Fruit fly (Drosophila melanogaster) whole organism, embryonic: Measurements from ENCODE around the gene CG7781.

Experiments used
- Antp ChIP-seq: fragments of 200-800 bp; sonication (Bioruptor generic); optimal IDR thresholded peaks from 3 replicates; lab custom pipeline; 2016; ENCODE audit warnings: missing biosample characterization, missing genetic modification characterization
- Atf-2 ChIP-seq: fragments of 200-800 bp; sonication (Bioruptor generic); optimal IDR thresholded peaks from 2 replicates; lab custom pipeline; 2016; ENCODE audit warnings: missing biosample characterization, missing genetic modification characterization
- B-H2 ChIP-seq: fragments of 200-800 bp; sonication (Bioruptor generic); optimal IDR thresholded peaks from 2 replicates; lab custom pipeline; 2018; ENCODE audit warnings: missing biosample characterization, mild to moderate bottlenecking, missing genetic modification characterization
- CG10274 ChIP-seq: fragments of 200-800 bp; sonication (Bioruptor generic); optimal IDR thresholded peaks from 3 replicates; lab custom pipeline; 2017; ENCODE audit warnings: missing biosample characterization, mild to moderate bottlenecking, missing genetic modification characterization
- CG11723 ChIP-seq: fragments of 200-800 bp; sonication (Bioruptor generic); optimal IDR thresholded peaks from 2 replicates; lab custom pipeline; 2017; ENCODE audit warnings: missing biosample characterization, mild to moderate bottlenecking, missing genetic modification characterization
- CG12769 ChIP-seq: fragments of 200-800 bp; sonication (Bioruptor generic); optimal IDR thresholded peaks from 2 replicates; lab custom pipeline; 2019; ENCODE audit warnings: missing biosample characterization, mild to moderate bottlenecking, missing genetic modification characterization, moderate library complexity
- CG13624 ChIP-seq: fragments of 200-800 bp; sonication (Bioruptor generic); optimal IDR thresholded peaks from 2 replicates; lab custom pipeline; 2016; ENCODE audit warnings: missing biosample characterization, missing genetic modification characterization
- CG14441 ChIP-seq: fragments of 200-800 bp; sonication (Bioruptor generic); IDR thresholded peaks from 2 replicates; pipeline ENCODE4 v1.3.6; 2022; ENCODE audit warnings: missing biosample characterization, missing genetic modification characterization
- CG15073 ChIP-seq: fragments of 200-800 bp; sonication (Bioruptor generic); optimal IDR thresholded peaks from 2 replicates; lab custom pipeline; 2016; ENCODE audit warnings: missing biosample characterization, missing genetic modification characterization
- CG17385 ChIP-seq: fragments of 200-800 bp; sonication (Bioruptor generic); optimal IDR thresholded peaks from 3 replicates; lab custom pipeline; 2018; ENCODE audit warnings: missing biosample characterization, mild to moderate bottlenecking, missing genetic modification characterization
- CG17802 ChIP-seq: fragments of 200-800 bp; sonication (Bioruptor generic); optimal IDR thresholded peaks from 2 replicates; lab custom pipeline; 2018; ENCODE audit warnings: missing biosample characterization, mild to moderate bottlenecking, missing genetic modification characterization, moderate library complexity
- CG2889 ChIP-seq: fragments of 200-800 bp; sonication (Bioruptor generic); IDR thresholded peaks from 3 replicates; pipeline ENCODE4 v1.3.6; 2022; ENCODE audit warnings: missing biosample characterization, missing genetic modification characterization
- CG7839 ChIP-seq: fragments of 200-800 bp; sonication (Bioruptor generic); optimal IDR thresholded peaks from 3 replicates; lab custom pipeline; 2018; ENCODE audit warnings: missing biosample characterization, mild to moderate bottlenecking, missing genetic modification characterization, moderate library complexity
- CG9727 ChIP-seq: fragments of 200-800 bp; sonication (Bioruptor generic); optimal IDR thresholded peaks from 3 replicates; lab custom pipeline; 2017; ENCODE audit warnings: missing biosample characterization, mild to moderate bottlenecking, missing genetic modification characterization
- CTCF ChIP-seq: fragments of 200-800 bp; sonication (Bioruptor generic); optimal IDR thresholded peaks from 2 replicates; lab custom pipeline; 2017; ENCODE audit warnings: missing biosample characterization, mild to moderate bottlenecking, missing genetic modification characterization, moderate library complexity
- Dad ChIP-seq: fragments of 200-800 bp; sonication (Bioruptor generic); optimal IDR thresholded peaks from 3 replicates; lab custom pipeline; 2016; ENCODE audit warnings: missing biosample characterization, missing genetic modification characterization
- Dbx ChIP-seq: fragments of 200-800 bp; sonication (Bioruptor generic); IDR thresholded peaks from 3 replicates; pipeline ENCODE4 v1.3.6; 2022; ENCODE audit warnings: missing biosample characterization, missing genetic modification characterization
- Eip74EF ChIP-seq, 2 experiments: fragments of 200-800 bp in 1 of 2; fragments of >200 bp in 1 of 2; sonication (Bioruptor generic) in 1 of 2; optimal IDR thresholded peaks; 2 replicates each; lab custom pipeline; 2017 to 2019; ENCODE audit warnings: missing biosample characterization in 2 of 2, missing genetic modification characterization in 2 of 2, mild to moderate bottlenecking in 1 of 2, moderate library complexity in 1 of 2
- Elba2 ChIP-seq: fragments of 200-800 bp; sonication (Bioruptor generic); optimal IDR thresholded peaks from 3 replicates; lab custom pipeline; 2016; ENCODE audit warnings: missing biosample characterization, missing genetic modification characterization
- GATAe ChIP-seq: fragments of 200-800 bp; sonication (Bioruptor generic); conservative IDR thresholded peaks from 2 replicates; pipeline ENCODE4 v1.3.6; 2022; ENCODE audit warnings: missing biosample characterization, missing genetic modification characterization
- HLH54F ChIP-seq: fragments of 200-800 bp; sonication (Bioruptor generic); optimal IDR thresholded peaks from 3 replicates; lab custom pipeline; 2016; ENCODE audit warnings: missing biosample characterization, missing genetic modification characterization
- Hmx ChIP-seq: fragments of 200-800 bp; sonication (Bioruptor generic); optimal IDR thresholded peaks from 2 replicates; lab custom pipeline; 2016; ENCODE audit warnings: missing biosample characterization, missing genetic modification characterization
- MESR4 ChIP-seq: fragments of 200-800 bp; sonication (Bioruptor generic); optimal IDR thresholded peaks from 2 replicates; lab custom pipeline; 2018; ENCODE audit warnings: missing biosample characterization, mild to moderate bottlenecking, missing genetic modification characterization, moderate library complexity
- Nf-YC ChIP-seq: fragments of 200-800 bp; optimal IDR thresholded peaks from 3 replicates; lab custom pipeline; 2019; ENCODE audit warnings: missing biosample characterization, mild to moderate bottlenecking, missing genetic modification characterization, moderate library complexity
- Oaz ChIP-seq: fragments of 200-800 bp; sonication (Bioruptor generic); IDR thresholded peaks from 2 replicates; pipeline ENCODE4 v1.3.6; 2022; ENCODE audit warnings: missing biosample characterization, missing genetic modification characterization
- Oli ChIP-seq: fragments of 200-800 bp; sonication (Bioruptor generic); optimal IDR thresholded peaks from 2 replicates; lab custom pipeline; 2018; ENCODE audit warnings: missing biosample characterization, mild to moderate bottlenecking, missing genetic modification characterization, moderate library complexity
- Opbp ChIP-seq: fragments of 200-800 bp; sonication (Bioruptor generic); IDR thresholded peaks from 3 replicates; pipeline ENCODE4 v1.3.6; 2022; ENCODE audit warnings: missing biosample characterization, missing genetic modification characterization; ENCODE audit not compliant: partially characterized antibody
- Optix ChIP-seq: fragments of 200-800 bp; sonication (Bioruptor generic); IDR thresholded peaks from 3 replicates; pipeline ENCODE4 v1.3.6; 2022; ENCODE audit warnings: missing biosample characterization, missing genetic modification characterization
- Poxn ChIP-seq: fragments of 200-800 bp; sonication (Bioruptor generic); IDR thresholded peaks from 2 replicates; pipeline ENCODE4 v1.3.6; 2022; ENCODE audit warnings: missing biosample characterization, missing genetic modification characterization
- Rfx ChIP-seq: fragments of 200-800 bp; sonication (Bioruptor generic); IDR thresholded peaks from 2 replicates; pipeline ENCODE4 v1.3.6; 2022; ENCODE audit warnings: missing biosample characterization, missing genetic modification characterization
- Ssrp ChIP-seq: fragments of 200-800 bp; sonication (Bioruptor generic); optimal IDR thresholded peaks from 2 replicates; lab custom pipeline; 2018; ENCODE audit warnings: missing biosample characterization, mild to moderate bottlenecking, missing genetic modification characterization, moderate library complexity
- Vsx1 ChIP-seq: fragments of 200-800 bp; sonication (Bioruptor generic); optimal IDR thresholded peaks from 2 replicates; lab custom pipeline; 2017; ENCODE audit warnings: missing biosample characterization, mild to moderate bottlenecking, missing genetic modification characterization, missing genetic modification reagents
- bbx ChIP-seq: fragments of 200-800 bp; sonication (Bioruptor generic); IDR thresholded peaks from 2 replicates; pipeline ENCODE4 v1.3.6; 2022; ENCODE audit warnings: missing biosample characterization, missing genetic modification characterization; ENCODE audit not compliant: partially characterized antibody
- cad ChIP-seq: fragments of >200 bp; optimal IDR thresholded peaks from 2 replicates; lab custom pipeline; 2017; ENCODE audit warnings: missing biosample characterization, missing genetic modification characterization
- cato ChIP-seq: fragments of 200-800 bp; sonication (Bioruptor generic); optimal IDR thresholded peaks from 2 replicates; lab custom pipeline; 2016; ENCODE audit warnings: missing biosample characterization, missing genetic modification characterization, borderline replicate concordance
- cg ChIP-seq: fragments of 200-800 bp; sonication (Bioruptor generic); optimal IDR thresholded peaks from 3 replicates; lab custom pipeline; 2019; ENCODE audit warnings: missing biosample characterization, mild to moderate bottlenecking, missing genetic modification characterization, moderate library complexity
- crol ChIP-seq: fragments of 200-800 bp; sonication (Bioruptor generic); IDR thresholded peaks from 2 replicates; pipeline ENCODE4 v1.3.6; 2022; ENCODE audit warnings: missing biosample characterization, missing genetic modification characterization
- dan ChIP-seq: fragments of 200-800 bp; sonication (Bioruptor generic); IDR thresholded peaks from 2 replicates; pipeline ENCODE4 v1.3.6; 2022; ENCODE audit warnings: missing biosample characterization, missing genetic modification characterization
- fu2 ChIP-seq: fragments of 200-800 bp; sonication (Bioruptor generic); optimal IDR thresholded peaks from 2 replicates; lab custom pipeline; 2016; ENCODE audit warnings: missing biosample characterization, missing genetic modification characterization
- gcm ChIP-seq: fragments of 200-800 bp; sonication (Bioruptor generic); optimal IDR thresholded peaks from 2 replicates; lab custom pipeline; 2019; ENCODE audit warnings: missing biosample characterization, mild to moderate bottlenecking, missing genetic modification characterization, moderate library complexity
- gem ChIP-seq: fragments of 200-800 bp; sonication (Bioruptor generic); optimal IDR thresholded peaks from 2 replicates; lab custom pipeline; 2019; ENCODE audit warnings: missing biosample characterization, mild to moderate bottlenecking, missing genetic modification characterization, moderate library complexity
- grau ChIP-seq: fragments of 200-800 bp; optimal IDR thresholded peaks from 3 replicates; lab custom pipeline; 2019; ENCODE audit warnings: missing biosample characterization, mild to moderate bottlenecking, missing genetic modification characterization, moderate library complexity
- her ChIP-seq: fragments of 200-800 bp; sonication (Bioruptor generic); optimal IDR thresholded peaks from 2 replicates; lab custom pipeline; 2016; ENCODE audit warnings: missing biosample characterization, missing genetic modification characterization
- ind ChIP-seq: fragments of 200-800 bp; sonication (Bioruptor generic); optimal IDR thresholded peaks from 3 replicates; lab custom pipeline; 2016; ENCODE audit warnings: missing biosample characterization, missing genetic modification characterization
- lmd ChIP-seq: fragments of 200-800 bp; sonication (Bioruptor generic); IDR thresholded peaks from 2 replicates; pipeline ENCODE4 v1.3.6; 2022; ENCODE audit warnings: missing biosample characterization, missing genetic modification characterization
- maf-S ChIP-seq: fragments of 200-800 bp; sonication (Bioruptor generic); optimal IDR thresholded peaks from 2 replicates; lab custom pipeline; 2016; ENCODE audit warnings: missing biosample characterization, missing genetic modification characterization
- org-1 ChIP-seq: fragments of 200-800 bp; sonication (Bioruptor generic); optimal IDR thresholded peaks from 2 replicates; lab custom pipeline; 2017; ENCODE audit warnings: missing biosample characterization, missing genetic modification characterization
- psq ChIP-seq: fragments of 200-800 bp; sonication (Bioruptor generic); optimal IDR thresholded peaks from 2 replicates; lab custom pipeline; 2017; ENCODE audit warnings: missing biosample characterization, missing genetic modification characterization
- pzg ChIP-seq: fragments of 200-800 bp; sonication (Bioruptor generic); optimal IDR thresholded peaks from 3 replicates; lab custom pipeline; 2018; ENCODE audit warnings: missing biosample characterization, mild to moderate bottlenecking, missing genetic modification characterization, moderate library complexity
- ro ChIP-seq: fragments of 200-800 bp; sonication (Bioruptor generic); IDR thresholded peaks from 2 replicates; pipeline ENCODE4 v1.3.6; 2022; ENCODE audit warnings: missing biosample characterization, missing genetic modification characterization
- shn ChIP-seq: fragments of 200-800 bp; sonication (Bioruptor generic); optimal IDR thresholded peaks from 3 replicates; lab custom pipeline; 2016; ENCODE audit warnings: missing biosample characterization, missing genetic modification characterization

CG7781 gene

DNA sequence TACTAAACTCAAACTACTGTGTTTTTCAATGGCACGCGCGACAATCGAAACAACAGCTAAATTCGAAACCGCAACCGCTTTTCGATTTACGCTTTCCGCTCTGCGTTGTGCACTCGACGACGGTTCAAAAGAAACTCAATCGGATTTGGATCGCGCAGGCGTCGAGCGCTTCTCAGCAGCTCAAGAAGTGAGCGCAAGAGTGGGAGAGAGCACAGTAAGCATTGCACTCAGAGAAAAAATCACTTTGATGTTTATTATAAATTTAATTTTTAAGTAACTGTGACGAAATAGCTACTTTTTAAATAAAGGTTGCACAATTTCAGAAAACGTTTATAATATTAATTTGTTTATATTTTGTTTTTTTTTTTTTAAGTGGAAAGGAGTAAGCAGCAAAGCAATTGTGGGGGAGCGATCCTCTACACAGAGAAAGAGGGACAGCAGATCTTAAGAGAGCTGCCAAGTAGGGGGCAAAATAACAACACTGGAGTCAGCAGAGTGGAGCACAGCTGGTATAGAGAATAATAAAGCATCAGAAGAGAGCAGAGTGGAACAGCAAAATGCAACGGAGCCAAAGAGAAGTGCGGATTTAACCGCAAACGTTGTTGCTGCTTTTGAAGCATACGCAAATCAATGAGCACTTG lies 47.5 kb downstream of the CG7781 start (continued):
- TF ChIP-seq Optix (GFP tag; lab: Robert Waterston, UW) (peak; percentile 96), shn (GFP tag; lab: Kevin White, UChicago) (peak; percentile 65), Elba2 (peak; percentile 90), cato (peak; percentile 98), CG17802 (tag; lab: Kevin White, UChicago) (peak; percentile 87), Nf-YC (tag; lab: Kevin White, UChicago) (peak; percentile 73), dan (no peak; the same call in 1 of the 2 replicates), Eip74EF (GFP tag; optimal IDR thresholded peaks at IDR 0.05; lab: Kevin White, UChicago) (peak in 1 of 2 experiments; percentile 95), ind (GFP tag; lab: Kevin White, UChicago) (peak; percentile 94), grau (tag; lab: Kevin White, UChicago) (peak; percentile 93), Oaz (GFP tag; lab: Robert Waterston, UW) (peak; percentile 97), CG2889 (peak; percentile 98), Oli (tag; lab: Kevin White, UChicago) (peak; percentile 98), psq (GFP tag; lab: Kevin White, UChicago) (peak; percentile 93), CG7839 (tag; lab: Kevin White, UChicago) (peak; percentile 98), Antp (peak; percentile 58), CG17385 (GFP tag; lab: Kevin White, UChicago) (peak; percentile 96), CG14441 (GFP tag; lab: Robert Waterston, UW) (peak; percentile 98), CG10274 (GFP tag; lab: Kevin White, UChicago) (peak; percentile 89), MESR4 (GFP tag; lab: Kevin White, UChicago) (peak; percentile 57), Poxn (GFP tag; lab: Robert Waterston, UW) (0 out of 2 replicates have a peak, but pooled peaks have one; percentile 29), ro (peak; percentile 98)

dm6 chr2L:8276880-8277279 lies 48.3 kb downstream of the CG7781 start:
- TF ChIP-seq Hmx (no peak), gcm (GFP tag; lab: Kevin White, UChicago) (no peak), cg (peak; percentile 19), cad (no peak), crol (peak; percentile 61), CTCF (GFP tag; lab: Kevin White, UChicago) (no peak), pzg (GFP tag; lab: Kevin White, UChicago) (no peak), CG15073 (GFP tag; lab: Kevin White, UChicago) (no peak), Atf-2 (GFP tag; lab: Kevin White, UChicago) (no peak), CG9727 (GFP tag; lab: Kevin White, UChicago) (no peak), Vsx1 (GFP tag; lab: Kevin White, UChicago) (no peak), Dbx (GFP tag; lab: Robert Waterston, UW) (no peak), maf-S (GFP tag; lab: Kevin White, UChicago) (no peak), gem (tag; lab: Kevin White, UChicago) (no peak), ind (GFP tag; lab: Kevin White, UChicago) (no peak), fu2 (GFP tag; lab: Kevin White, UChicago) (no peak), CG13624 (GFP tag; lab: Kevin White, UChicago) (peak; percentile 12), her (GFP tag; lab: Kevin White, UChicago) (no peak), GATAe (GFP tag; lab: Robert Waterston, UW) (no peak), HLH54F (GFP tag; lab: Kevin White, UChicago) (no peak), Dad (no peak), CG11723 (GFP tag; lab: Kevin White, UChicago) (no peak), bbx (GFP tag; lab: Robert Waterston, UW) (no peak), Ssrp (no peak), lmd (GFP tag; lab: Robert Waterston, UW) (no peak), org-1 (GFP tag; lab: Kevin White, UChicago) (no peak), B-H2 (GFP tag; lab: Kevin White, UChicago) (peak; percentile 33), Rfx (GFP tag; lab: Robert Waterston, UW) (no peak), CG12769 (tag; lab: Kevin White, UChicago) (peak; percentile 11), Opbp (no peak)
